Worm (Caenorhabditis elegans) whole organism, L4 larva: ENCODE measurements around the gene ZK643.5.

Experiments
- attf-4 ChIP-seq: sonication (generic microtip); optimal IDR thresholded peaks from 3 replicates; lab custom pipeline; 2017; ENCODE audit warnings: missing biosample characterization, missing genetic modification characterization
- nhr-77 ChIP-seq: fragments of 150-350 bp; optimal IDR thresholded peaks from 2 replicates; lab custom pipeline; 2014; ENCODE audit warnings: missing biosample characterization, missing genetic modification characterization
- pqm-1 ChIP-seq: sonication (generic microtip); optimal IDR thresholded peaks from 2 replicates; lab custom pipeline; 2017; ENCODE audit warnings: missing biosample characterization, missing genetic modification characterization

ce11 chrIII:8999508-8999907 is 43.5 kb upstream of the ZK643.5 start, which contains the start of gene F59B2.3:
- no peak for TF ChIP-seq nhr-77 (tag; lab: Kevin White, UChicago)
- no peak for TF ChIP-seq attf-4 (tag; lab: Kevin White, UChicago)
- TF ChIP-seq pqm-1, result peak; percentile 35
